Fruit fly (Drosophila melanogaster): Measurements from ENCODE around the gene cm.

cm gene

dm6 chrX:7013320-7014214 lies 2.6 kb upstream of the cm start, which contains the start of the genes CG3032 and CG4593 (continued):
- TF ChIP-seq CG10543 (GFP tag; optimal IDR thresholded peaks at IDR 0.05), result peak; percentile 54
- peak; percentile 85 for TF ChIP-seq Dbx (GFP tag; IDR thresholded peaks at IDR 0.05)
- peak; percentile 79 for TF ChIP-seq CG18011 (GFP tag; optimal IDR thresholded peaks at IDR 0.05)
- peak; percentile 6 for TF ChIP-seq luna (GFP tag; optimal IDR thresholded peaks at IDR 0.05)
- TF ChIP-seq Doc2 (GFP tag; IDR thresholded peaks at IDR 0.05), result no peak
- peak; percentile 65 for TF ChIP-seq CrebB (tag; optimal IDR thresholded peaks at IDR 0.05)
- peak; percentile 69; the same call in 2 of the 3 replicates for TF ChIP-seq CG11560 (tag; IDR thresholded peaks at IDR 0.05)
- TF ChIP-seq nerfin-2 (GFP tag; IDR thresholded peaks at IDR 0.05; ENCODE audit: partially characterized antibody), result no peak
- TF ChIP-seq Gug (GFP tag; IDR thresholded peaks at IDR 0.05), result peak; percentile 89
- peak; percentile 81 for TF ChIP-seq CG12659 (GFP tag; optimal IDR thresholded peaks at IDR 0.05)
- peak; percentile 79 for TF ChIP-seq Poxn (GFP tag; IDR thresholded peaks at IDR 0.05)
- TF ChIP-seq ems (GFP tag; optimal IDR thresholded peaks at IDR 0.05), result peak; percentile 69
- TF ChIP-seq kay (GFP tag; optimal IDR thresholded peaks at IDR 0.05), result peak; percentile 53
- no peak for TF ChIP-seq pros (GFP tag; optimal IDR thresholded peaks at IDR 0.05)
- TF ChIP-seq CG3281 (GFP tag; optimal IDR thresholded peaks at IDR 0.05), result peak; percentile 81
- TF ChIP-seq shn (GFP tag; optimal IDR thresholded peaks at IDR 0.05), result peak; percentile 48
- peak; percentile 57 for TF ChIP-seq CG2116 (GFP tag; optimal IDR thresholded peaks at IDR 0.05)
- peak; percentile 57 for TF ChIP-seq jumu (GFP tag; optimal IDR thresholded peaks at IDR 0.05)
- TF ChIP-seq knrl (GFP tag; IDR thresholded peaks at IDR 0.05; ENCODE audit: partially characterized antibody), result peak; percentile 28; the same call in 1 of the 3 replicates
- TF ChIP-seq grn (GFP tag; optimal IDR thresholded peaks at IDR 0.05), result no peak
- TF ChIP-seq ssp (GFP tag; IDR thresholded peaks at IDR 0.05), result peak; percentile 76
- no peak for TF ChIP-seq CG10565 (GFP tag; optimal IDR thresholded peaks at IDR 0.05)
- TF ChIP-seq ftz-f1 (GFP tag; optimal IDR thresholded peaks at IDR 0.05), result no peak
- peak; percentile 94 for TF ChIP-seq sd (tag; optimal IDR thresholded peaks at IDR 0.05)
- TF ChIP-seq inv (GFP tag; IDR thresholded peaks at IDR 0.05; ENCODE audit: partially characterized antibody), result no peak
- peak; percentile 77 for TF ChIP-seq bcd (GFP tag; optimal IDR thresholded peaks at IDR 0.05)
- TF ChIP-seq nmo (GFP tag; optimal IDR thresholded peaks at IDR 0.05), result peak; percentile 88
- TF ChIP-seq CG14050 (GFP tag; IDR thresholded peaks at IDR 0.05), result peak; percentile 83
- peak; percentile 30 for TF ChIP-seq CG6813 (GFP tag; optimal IDR thresholded peaks at IDR 0.05)
- no peak for TF ChIP-seq CG6791 (GFP tag; IDR thresholded peaks at IDR 0.05; ENCODE audit: partially characterized antibody)
- TF ChIP-seq D19B (GFP tag; optimal IDR thresholded peaks at IDR 0.05), result peak; percentile 58
- peak; percentile 74 for TF ChIP-seq CG9609 (GFP tag; optimal IDR thresholded peaks at IDR 0.05)
- peak; percentile 89 for TF ChIP-seq lilli (GFP tag; optimal IDR thresholded peaks at IDR 0.05)
- TF ChIP-seq CG12769 (tag; optimal IDR thresholded peaks at IDR 0.05), result peak; percentile 87
- no peak for TF ChIP-seq ash1 (GFP tag; optimal IDR thresholded peaks at IDR 0.05)
- no peak for TF ChIP-seq aop (GFP tag; IDR thresholded peaks at IDR 0.05)
- TF ChIP-seq gcm (GFP tag; optimal IDR thresholded peaks at IDR 0.05), result peak; percentile 42
- no peak for TF ChIP-seq CG4328 (GFP tag; optimal IDR thresholded peaks at IDR 0.05)
- TF ChIP-seq Ets65A (GFP tag), result peak; percentile 97
- TF ChIP-seq ind (GFP tag; optimal IDR thresholded peaks at IDR 0.05), result peak; percentile 87
- TF ChIP-seq lbe (GFP tag; optimal IDR thresholded peaks at IDR 0.05), result peak; percentile 68
- TF ChIP-seq Xbp1 (GFP tag; optimal IDR thresholded peaks at IDR 0.05), result peak; percentile 87
- TF ChIP-seq row (GFP tag; IDR thresholded peaks at IDR 0.05), result peak; percentile 97
- peak; percentile 85 for TF ChIP-seq CG7372 (GFP tag; IDR thresholded peaks at IDR 0.05)
- TF ChIP-seq CG10147 (GFP tag; optimal IDR thresholded peaks at IDR 0.05), result peak; percentile 67
- peak; percentile 68 for TF ChIP-seq trem (tag; optimal IDR thresholded peaks at IDR 0.05)
- TF ChIP-seq ase (GFP tag; IDR thresholded peaks at IDR 0.05), result peak; percentile 86
- peak; percentile 70 for TF ChIP-seq CG12071 (GFP tag; optimal IDR thresholded peaks at IDR 0.05)
